Worm (Caenorhabditis elegans): ENCODE measurements around the gene iffb-1.

Gene iffb-1

ce11 chrIII:2280569-2280968 is 33.7 kb upstream of the iffb-1 start, which contains the start of gene Y54F10BM.22:
Y54F10BM.22 (plus strand) TSS chrIII:2280899.
- TF ChIP-seq zip-8 (tag; optimal IDR thresholded peaks at IDR 0.05) (peak; percentile 8), unc-62 (GFP tag; optimal IDR thresholded peaks at IDR 0.05) (no peak)

DNA sequence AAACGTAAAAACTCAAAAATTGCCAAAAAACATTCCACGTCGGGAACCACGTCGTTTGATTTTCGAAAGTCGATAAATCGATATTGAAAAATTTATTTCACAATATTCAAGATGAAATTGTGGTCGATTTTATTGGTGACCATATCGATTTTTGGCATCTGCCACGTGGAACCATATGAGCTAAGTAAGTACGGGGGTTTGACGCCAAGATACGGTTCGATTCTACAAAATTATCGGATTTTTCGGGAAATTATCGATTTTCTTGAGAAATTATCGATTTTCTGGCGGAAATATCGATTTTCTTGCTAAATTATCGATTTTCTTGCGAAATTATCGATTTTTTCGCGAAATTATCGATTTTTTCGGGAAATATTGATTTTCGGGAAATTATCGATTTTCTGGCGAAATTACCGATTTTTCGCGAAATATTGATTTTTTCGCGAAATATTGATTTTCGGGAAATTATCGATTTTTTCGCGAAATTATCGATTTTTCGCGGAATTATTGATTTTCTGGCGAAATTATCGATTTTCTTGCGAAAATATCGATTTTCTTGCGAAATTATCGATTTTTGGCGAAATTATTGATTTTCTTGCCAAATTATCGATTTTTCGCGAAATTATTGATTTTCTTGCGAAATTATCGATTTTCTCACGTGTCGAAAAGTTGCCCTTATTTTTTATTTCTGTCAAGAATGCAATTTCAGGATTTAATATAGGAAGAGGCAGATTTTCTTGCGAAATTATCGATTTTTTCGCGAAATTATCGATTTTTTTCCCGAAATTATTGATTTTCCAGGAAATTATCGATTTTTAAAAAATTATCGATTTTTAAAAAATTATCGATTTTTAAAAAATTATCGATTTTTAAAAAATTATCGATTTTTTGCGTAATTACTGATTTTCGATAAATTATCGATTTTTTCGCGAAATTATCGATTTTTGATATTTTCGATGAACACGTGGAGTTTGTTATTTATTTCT is 32.0 kb upstream of the iffb-1 start, which contains the start of gene Y54F10BM.3:
TSS of gene Y54F10BM.3 (plus strand) at position 51 of the 983 bp plus-strand sequence.
- TF ChIP-seq ceh-39 (tag; optimal IDR thresholded peaks at IDR 0.05) (peak; percentile 25), sptf-1 (tag; optimal IDR thresholded peaks at IDR 0.05) (peak; percentile 23), cnd-1 (tag; optimal IDR thresholded peaks at IDR 0.05) (no peak)

DNA sequence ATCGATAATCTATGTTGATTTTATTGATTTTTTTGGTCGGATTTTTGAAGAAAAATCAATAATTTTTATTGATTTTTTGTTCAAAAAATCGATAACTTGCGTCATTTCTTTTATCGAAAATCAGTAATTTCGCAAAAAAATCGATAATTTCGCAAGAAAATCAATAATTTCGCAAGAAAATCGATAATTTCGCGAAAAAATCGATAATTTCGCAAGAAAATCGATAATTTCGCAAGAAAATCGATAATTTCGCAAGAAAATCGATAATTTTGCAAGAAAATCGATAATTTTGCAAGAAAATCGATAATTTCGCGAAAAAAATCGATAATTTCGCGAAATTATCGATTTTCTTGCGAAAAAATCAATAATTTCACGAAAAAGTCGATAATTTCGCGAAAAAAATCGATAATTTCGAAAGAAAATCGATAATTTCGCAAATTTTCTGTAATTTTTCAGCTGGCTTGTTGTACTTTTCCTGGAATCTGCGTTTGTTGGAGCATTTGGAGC is 30.8 kb upstream of the iffb-1 start:
- no peak for TF ChIP-seq zip-8 (tag; optimal IDR thresholded peaks at IDR 0.05)
- TF ChIP-seq lsy-2 (tag; optimal IDR thresholded peaks at IDR 0.05): no peak
- TF ChIP-seq elt-1 (tag; optimal IDR thresholded peaks at IDR 0.05; ENCODE audit: borderline replicate concordance, insufficient read depth): no peak
- no peak for TF ChIP-seq sem-2 (GFP tag; optimal IDR thresholded peaks at IDR 0.05)
- TF ChIP-seq ham-2 (GFP tag; optimal IDR thresholded peaks at IDR 0.05): no peak
- TF ChIP-seq pha-4 (tag; optimal IDR thresholded peaks at IDR 0.05): no peak
- no peak for TF ChIP-seq ceh-43 (GFP tag; optimal IDR thresholded peaks at IDR 0.05)
- TF ChIP-seq snpc-4 (tag; optimal IDR thresholded peaks at IDR 0.05): no peak
- TF ChIP-seq nhr-76 (tag; optimal IDR thresholded peaks at IDR 0.05): no peak
- no peak for TF ChIP-seq ztf-11 (tag; optimal IDR thresholded peaks at IDR 0.05)
- TF ChIP-seq mls-2 (tag; optimal IDR thresholded peaks at IDR 0.05): no peak
- TF ChIP-seq tbx-8 (GFP tag; optimal IDR thresholded peaks at IDR 0.05): no peak
- no peak for TF ChIP-seq unc-62 (GFP tag; optimal IDR thresholded peaks at IDR 0.05)
- TF ChIP-seq hlh-1 (tag; optimal IDR thresholded peaks at IDR 0.05): no peak
- no peak for TF ChIP-seq elt-3 (tag; optimal IDR thresholded peaks at IDR 0.05)
- no peak for TF ChIP-seq sptf-1 (tag; optimal IDR thresholded peaks at IDR 0.05)
- TF ChIP-seq mep-1 (tag; optimal IDR thresholded peaks at IDR 0.05): no peak
- no peak for TF ChIP-seq mab-5 (tag; optimal IDR thresholded peaks at IDR 0.05)
- no peak for TF ChIP-seq nhr-28 (tag; optimal IDR thresholded peaks at IDR 0.05)

DNA sequence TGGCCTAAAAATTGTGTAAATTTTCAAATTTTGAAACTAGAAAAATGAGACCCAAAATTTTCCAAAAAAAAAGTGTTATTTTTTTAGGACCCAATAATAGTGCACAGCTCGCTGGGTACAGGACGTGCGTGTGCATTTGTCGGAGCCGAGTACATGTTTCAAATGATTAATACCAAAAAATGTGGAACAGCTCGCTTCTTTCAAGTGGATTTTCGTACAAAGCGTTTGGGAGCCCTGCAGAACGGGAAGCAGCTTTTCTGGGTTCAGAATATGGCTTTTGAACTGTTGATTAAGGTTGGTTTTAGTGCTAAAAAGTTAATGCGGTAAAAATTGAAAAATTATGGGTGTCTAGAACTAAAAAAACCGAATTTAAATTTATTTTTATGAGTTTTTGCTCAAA is 26.0 kb upstream of the iffb-1 start:
- TF ChIP-seq ztf-11 (tag; optimal IDR thresholded peaks at IDR 0.05) (no peak), mep-1 (tag; optimal IDR thresholded peaks at IDR 0.05) (no peak), ces-1 (GFP tag; optimal IDR thresholded peaks at IDR 0.05) (no peak), drap-1 (GFP tag; optimal IDR thresholded peaks at IDR 0.05) (no peak), ham-2 (GFP tag; optimal IDR thresholded peaks at IDR 0.05) (no peak), nhr-2 (tag; optimal IDR thresholded peaks at IDR 0.05) (no peak), zip-8 (tag; optimal IDR thresholded peaks at IDR 0.05) (no peak), lsy-2 (tag; optimal IDR thresholded peaks at IDR 0.05) (no peak), unc-120 (tag; optimal IDR thresholded peaks at IDR 0.05; ENCODE audit: poor library complexity, severe bottlenecking) (no peak)

DNA sequence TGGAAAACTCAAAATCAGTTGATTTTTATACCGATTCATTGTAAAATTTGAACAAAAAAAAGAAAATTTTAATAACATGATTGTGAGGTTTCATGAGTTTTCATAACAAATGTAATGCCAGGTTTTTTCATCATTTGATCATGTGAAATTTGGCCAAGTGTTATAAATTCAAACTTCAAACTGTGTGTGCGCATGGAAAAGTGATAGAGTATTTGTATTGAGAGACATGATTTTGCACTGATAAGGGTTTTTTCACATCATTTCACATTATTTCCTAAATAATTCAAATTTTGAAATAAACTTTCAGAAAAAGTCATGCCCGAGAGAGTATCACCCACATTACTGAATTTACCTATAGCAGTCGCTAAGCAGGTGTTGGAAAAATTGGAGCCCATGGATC is 23.1 kb upstream of the iffb-1 start, which contains the start of gene fbxa-219:
TSS of gene fbxa-219 (plus strand) at position 277 of the 400 bp plus-strand sequence.
- no peak for TF ChIP-seq unc-120 (tag; optimal IDR thresholded peaks at IDR 0.05; ENCODE audit: poor library complexity, severe bottlenecking)
- TF ChIP-seq hlh-1 (tag; optimal IDR thresholded peaks at IDR 0.05): no peak
- no peak for TF ChIP-seq sptf-1 (tag; optimal IDR thresholded peaks at IDR 0.05)
- TF ChIP-seq ceh-43 (GFP tag; optimal IDR thresholded peaks at IDR 0.05): no peak
- no peak for TF ChIP-seq lsy-2 (tag; optimal IDR thresholded peaks at IDR 0.05)
- TF ChIP-seq mep-1 (tag; optimal IDR thresholded peaks at IDR 0.05): no peak
- TF ChIP-seq bed-3 (GFP tag; optimal IDR thresholded peaks at IDR 0.05): no peak
- no peak for TF ChIP-seq ham-2 (GFP tag; optimal IDR thresholded peaks at IDR 0.05)
- no peak for TF ChIP-seq cnd-1 (tag; optimal IDR thresholded peaks at IDR 0.05)
- no peak for TF ChIP-seq nhr-237 (tag; optimal IDR thresholded peaks at IDR 0.05)
- TF ChIP-seq drap-1 (GFP tag; optimal IDR thresholded peaks at IDR 0.05): no peak
- no peak for TF ChIP-seq M03D4.4 (tag; optimal IDR thresholded peaks at IDR 0.05)

Data from whole organism, mixed stage, embryonic.